Fruit fly (Drosophila melanogaster) whole organism: ENCODE data around the gene Tsc1.

Source experiments
- CG8478 ChIP-seq: fragments of >200 bp; optimal IDR thresholded peaks from 2 replicates; lab custom pipeline; 2018; ENCODE audit warnings: inconsistent platforms
- EcR ChIP-seq, 2 experiments: fragments of >200 bp; optimal IDR thresholded peaks; 2 replicates each; lab custom pipeline; 2017; ENCODE audit warnings: missing biosample characterization in 2 of 2, missing genetic modification characterization in 2 of 2, missing genetic modification reagents in 2 of 2
- psq ChIP-seq: fragments of >200 bp; optimal IDR thresholded peaks from 2 replicates; lab custom pipeline; 2017
- usp ChIP-seq: fragments of >200 bp; optimal IDR thresholded peaks from 2 replicates; lab custom pipeline; 2017; ENCODE audit warnings: missing biosample characterization, missing genetic modification characterization, mixed read lengths

DNA sequence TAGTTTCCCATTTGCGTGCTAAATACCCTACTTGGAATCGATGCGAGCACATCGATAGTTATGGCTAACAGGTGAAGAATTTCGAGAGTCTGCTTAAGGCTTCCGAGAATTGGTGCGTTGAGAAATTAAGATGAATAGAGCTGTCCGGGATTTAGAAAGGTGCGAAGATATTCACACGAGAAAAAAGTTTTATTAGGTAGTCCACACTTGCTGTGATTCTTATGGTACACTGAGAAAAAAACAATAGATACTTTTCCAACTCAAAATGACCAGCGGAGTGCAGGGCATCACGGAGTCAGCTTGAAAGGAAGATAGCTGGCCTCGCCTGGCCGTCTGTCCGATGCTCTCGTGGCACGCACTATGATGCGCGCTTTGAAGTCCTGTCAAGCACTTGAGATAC is 14.4 kb downstream of the Tsc1 start:
- TF ChIP-seq EcR (GFP tag; optimal IDR thresholded peaks at IDR 0.05; lab: Kevin White, UChicago): no peak
- TF ChIP-seq psq: no peak
- no peak for TF ChIP-seq usp
- no peak for TF ChIP-seq CG8478
